Worm (Caenorhabditis elegans) whole organism, L1 larva: ENCODE measurements around the gene fbxb-13.

Experiments used
- C04F5.9 ChIP-seq: sonication (generic microtip); optimal IDR thresholded peaks from 2 replicates; lab custom pipeline; 2016; ENCODE audit warnings: missing genetic modification characterization, missing compliant biosample characterization
- C34B4.2 ChIP-seq: sonication (generic microtip); optimal IDR thresholded peaks from 2 replicates; lab custom pipeline; 2017; ENCODE audit warnings: mild to moderate bottlenecking, missing genetic modification characterization, missing compliant biosample characterization
- aly-2 ChIP-seq: fragments of 150-350 bp; optimal IDR thresholded peaks from 2 replicates; lab custom pipeline; 2014; ENCODE audit warnings: missing biosample characterization, missing genetic modification characterization
- ama-1 ChIP-seq: fragments of 150-350 bp; optimal IDR thresholded peaks from 2 replicates; lab custom pipeline; 2014
- ceh-63 ChIP-seq: fragments of 200-800 bp; sonication (Bioruptor generic); optimal IDR thresholded peaks from 2 replicates; lab custom pipeline; 2018; ENCODE audit warnings: mild to moderate bottlenecking, missing genetic modification characterization, missing compliant biosample characterization
- ceh-88 ChIP-seq: fragments of 200-800 bp; sonication (Bioruptor generic); IDR thresholded peaks from 2 replicates; pipeline ENCODE4 v1.3.6; 2022; ENCODE audit warnings: missing genetic modification characterization, missing compliant biosample characterization
- ces-1 ChIP-seq: fragments of 150-350 bp; optimal IDR thresholded peaks from 2 replicates; lab custom pipeline; 2014; ENCODE audit warnings: missing biosample characterization, missing genetic modification reagents, missing genetic modification characterization
- egl-13 ChIP-seq: sonication (generic microtip); optimal IDR thresholded peaks from 2 replicates; lab custom pipeline; 2016; ENCODE audit warnings: missing genotype, missing genetic modification reagents, missing genetic modification characterization, missing compliant biosample characterization
- ets-5 ChIP-seq: fragments of 200-800 bp; sonication (Bioruptor generic); IDR thresholded peaks from 2 replicates; pipeline ENCODE4 v1.3.6; 2022; ENCODE audit warnings: missing genetic modification characterization, missing compliant biosample characterization
- grh-1 ChIP-seq: fragments of 200-800 bp; sonication (Bioruptor generic); IDR thresholded peaks from 2 replicates; pipeline ENCODE4 v1.3.6; 2022; ENCODE audit warnings: missing genetic modification reagents, missing genetic modification characterization, missing compliant biosample characterization
- irx-1 ChIP-seq: sonication (generic microtip); optimal IDR thresholded peaks from 2 replicates; lab custom pipeline; 2016; ENCODE audit warnings: missing genetic modification characterization, missing compliant biosample characterization
- isw-1 ChIP-seq: fragments of 200-800 bp; sonication (Bioruptor generic); IDR thresholded peaks from 2 replicates; pipeline ENCODE4 v1.3.6; 2022; ENCODE audit warnings: missing genetic modification characterization, missing compliant biosample characterization
- jun-1 ChIP-seq: fragments of 150-350 bp; optimal IDR thresholded peaks from 2 replicates; lab custom pipeline; 2014; ENCODE audit warnings: missing biosample characterization, missing genetic modification reagents, missing genetic modification characterization
- lin-15B ChIP-seq: fragments of 150-350 bp; sonication (generic microtip); optimal IDR thresholded peaks from 3 replicates; lab custom pipeline; 2014; ENCODE audit warnings: missing biosample characterization, missing genetic modification characterization
- lin-35 ChIP-seq, 2 experiments: fragments of 150-350 bp; optimal IDR thresholded peaks; 2 replicates each; lab custom pipeline; 2014; ENCODE audit warnings: missing biosample characterization in 2 of 2, missing genetic modification characterization in 2 of 2, missing genetic modification reagents in 2 of 2
- lin-39 ChIP-seq: fragments of 150-350 bp; optimal IDR thresholded peaks from 2 replicates; lab custom pipeline; 2014; ENCODE audit warnings: missing biosample characterization, missing genetic modification reagents, missing genetic modification characterization
- lir-3 ChIP-seq: sonication (generic microtip); optimal IDR thresholded peaks from 2 replicates; lab custom pipeline; 2016; ENCODE audit warnings: mild to moderate bottlenecking, missing genetic modification characterization, moderate library complexity, missing compliant biosample characterization; ENCODE audit not compliant: poor library complexity
- mab-9 ChIP-seq: fragments of 200-800 bp; sonication (Bioruptor generic); IDR thresholded peaks from 2 replicates; pipeline ENCODE4 v1.3.6; 2022; ENCODE audit warnings: missing genetic modification reagents, missing genetic modification characterization, missing compliant biosample characterization
- mep-1 ChIP-seq: fragments of 150-350 bp; optimal IDR thresholded peaks from 2 replicates; lab custom pipeline; 2014; ENCODE audit warnings: missing biosample characterization, missing genetic modification characterization
- nhr-12 ChIP-seq: sonication (generic microtip); optimal IDR thresholded peaks from 2 replicates; lab custom pipeline; 2017; ENCODE audit warnings: missing biosample characterization, missing genetic modification characterization
- nhr-19 ChIP-seq: fragments of 200-800 bp; sonication (Bioruptor generic); conservative IDR thresholded peaks from 2 replicates; pipeline ENCODE4 v1.3.6; 2022; ENCODE audit warnings: missing genetic modification characterization, missing compliant biosample characterization
- nhr-20 ChIP-seq: sonication (generic microtip); optimal IDR thresholded peaks from 2 replicates; lab custom pipeline; 2016; ENCODE audit warnings: mild to moderate bottlenecking, missing genetic modification characterization, missing compliant biosample characterization
- nhr-28 ChIP-seq: fragments of 150-350 bp; optimal IDR thresholded peaks from 2 replicates; lab custom pipeline; 2014; ENCODE audit warnings: missing biosample characterization, missing genetic modification characterization
- nhr-47 ChIP-seq: sonication (generic microtip); optimal IDR thresholded peaks from 2 replicates; lab custom pipeline; 2016; ENCODE audit warnings: mild to moderate bottlenecking, missing genetic modification characterization, moderate library complexity, missing compliant biosample characterization
- nhr-90 ChIP-seq: sonication (generic microtip); optimal IDR thresholded peaks from 2 replicates; lab custom pipeline; 2016; ENCODE audit warnings: mild to moderate bottlenecking, missing genetic modification characterization, missing compliant biosample characterization; ENCODE audit not compliant: poor library complexity
- pag-3 ChIP-seq: sonication (generic microtip); optimal IDR thresholded peaks from 2 replicates; lab custom pipeline; 2017; ENCODE audit warnings: missing genetic modification characterization, mild to moderate bottlenecking, missing compliant biosample characterization, antibody characterized with exemption, borderline replicate concordance; ENCODE audit not compliant: insufficient read depth
- pax-3 ChIP-seq: fragments of 200-800 bp; sonication (Bioruptor generic); optimal IDR thresholded peaks from 2 replicates; lab custom pipeline; 2018; ENCODE audit warnings: mild to moderate bottlenecking, missing genetic modification characterization, moderate library complexity, missing compliant biosample characterization
- sox-4 ChIP-seq: sonication (generic microtip); optimal IDR thresholded peaks from 2 replicates; lab custom pipeline; 2016; ENCODE audit warnings: missing genetic modification characterization, missing compliant biosample characterization
- sptf-1 ChIP-seq: fragments of 150-350 bp; optimal IDR thresholded peaks from 2 replicates; lab custom pipeline; 2014; ENCODE audit warnings: missing biosample characterization, missing genetic modification characterization
- sup-37 ChIP-seq: fragments of 200-800 bp; sonication (Bioruptor generic); optimal IDR thresholded peaks from 2 replicates; lab custom pipeline; 2018; ENCODE audit warnings: mild to moderate bottlenecking, missing genetic modification characterization, missing compliant biosample characterization
- tbx-2 ChIP-seq: sonication (generic microtip); optimal IDR thresholded peaks from 2 replicates; lab custom pipeline; 2016; ENCODE audit warnings: missing genetic modification characterization, missing compliant biosample characterization
- tlp-1 ChIP-seq: fragments of 150-350 bp; optimal IDR thresholded peaks from 2 replicates; lab custom pipeline; 2014; ENCODE audit warnings: missing biosample characterization, missing genetic modification characterization
- unc-130 ChIP-seq: fragments of 150-350 bp; optimal IDR thresholded peaks from 2 replicates; lab custom pipeline; 2017; ENCODE audit warnings: missing biosample characterization, missing genetic modification characterization, inconsistent platforms
- zip-4 ChIP-seq: fragments of 200-800 bp; sonication (Bioruptor generic); optimal IDR thresholded peaks from 2 replicates; lab custom pipeline; 2018; ENCODE audit warnings: mild to moderate bottlenecking, missing genetic modification characterization, moderate library complexity, missing compliant biosample characterization
- ztf-4 ChIP-seq: fragments of 150-350 bp; optimal IDR thresholded peaks from 2 replicates; lab custom pipeline; 2014; ENCODE audit warnings: missing biosample characterization, missing genetic modification characterization

fbxb-13 gene

DNA sequence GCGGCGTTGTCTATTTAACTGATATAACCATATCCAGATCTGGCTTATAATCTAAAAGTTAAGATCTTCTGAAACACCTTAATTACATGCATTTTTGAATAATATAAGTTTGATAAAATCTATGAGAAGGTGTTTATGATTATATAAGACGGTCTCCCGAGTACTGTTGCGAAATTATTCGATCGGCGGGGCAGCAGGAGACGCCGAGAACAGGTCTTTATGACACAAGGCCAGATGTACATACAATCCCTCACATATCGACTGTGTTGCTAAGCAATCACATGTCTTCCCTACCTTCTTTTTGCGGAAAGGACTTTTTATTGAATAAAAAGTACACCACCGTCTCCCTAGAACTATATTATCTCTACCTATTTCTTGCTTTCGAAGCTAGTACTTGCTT lies 31.5 kb upstream of the fbxb-13 start, which contains the start of gene fbxb-53:
Gene fbxb-53 (plus strand): TSS at position 301 of the 400 bp plus-strand sequence.
- TF ChIP-seq pax-3 (tag; lab: Kevin White, UChicago) = no peak
- TF ChIP-seq ama-1 (lab: Kevin White, UChicago) = no peak
- TF ChIP-seq ceh-88 = no peak
- no peak for TF ChIP-seq tlp-1 (tag; lab: Kevin White, UChicago)
- TF ChIP-seq ceh-63 = no peak
- no peak for TF ChIP-seq C04F5.9 (tag; lab: Kevin White, UChicago)
- TF ChIP-seq aly-2 (tag; lab: Kevin White, UChicago) = no peak
- TF ChIP-seq C34B4.2 (tag; lab: Kevin White, UChicago) = no peak
- TF ChIP-seq nhr-20 (tag; lab: Kevin White, UChicago) = no peak

DNA sequence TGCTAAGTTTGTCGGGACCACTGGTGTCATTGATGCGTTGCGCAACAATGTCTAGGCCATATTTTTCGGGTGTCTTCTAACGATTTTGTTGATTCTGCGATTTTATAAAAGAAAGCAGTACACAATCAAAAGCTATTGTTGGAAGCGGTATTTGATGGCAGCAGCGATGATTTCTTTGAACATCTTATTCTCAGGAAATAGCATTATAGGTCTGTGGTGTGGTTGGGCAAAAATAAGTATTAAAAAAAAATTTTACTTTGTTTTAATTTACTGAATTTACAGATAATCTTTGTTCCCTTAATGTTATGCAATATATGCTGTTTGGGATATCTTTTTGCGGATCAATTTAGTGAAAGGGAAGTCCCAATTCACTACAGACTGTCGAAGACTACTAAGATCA lies 31.0 kb upstream of the fbxb-13 start, which contains the start of gene F36H5.10:
Gene F36H5.10 (plus strand): TSS at position 301 of the 400 bp plus-strand sequence.
- TF ChIP-seq mab-9 (GFP tag; lab: Robert Waterston, UW) = no peak
- no peak for TF ChIP-seq sptf-1 (tag; lab: Kevin White, UChicago)
- TF ChIP-seq lin-39 (tag; lab: Kevin White, UChicago) = no peak
- TF ChIP-seq nhr-20 (tag; lab: Kevin White, UChicago) = no peak
- TF ChIP-seq nhr-47 (tag; lab: Kevin White, UChicago) = no peak
- no peak for TF ChIP-seq ets-5 (GFP tag; lab: Robert Waterston, UW)
- no peak for TF ChIP-seq tbx-2 (tag; lab: Kevin White, UChicago)
- TF ChIP-seq grh-1 (GFP tag; lab: Robert Waterston, UW) = no peak
- no peak for TF ChIP-seq zip-4 (GFP tag; lab: Kevin White, UChicago)
- TF ChIP-seq egl-13 (tag; lab: Kevin White, UChicago) = no peak
- TF ChIP-seq, all 84 proteins: peak for 0

DNA sequence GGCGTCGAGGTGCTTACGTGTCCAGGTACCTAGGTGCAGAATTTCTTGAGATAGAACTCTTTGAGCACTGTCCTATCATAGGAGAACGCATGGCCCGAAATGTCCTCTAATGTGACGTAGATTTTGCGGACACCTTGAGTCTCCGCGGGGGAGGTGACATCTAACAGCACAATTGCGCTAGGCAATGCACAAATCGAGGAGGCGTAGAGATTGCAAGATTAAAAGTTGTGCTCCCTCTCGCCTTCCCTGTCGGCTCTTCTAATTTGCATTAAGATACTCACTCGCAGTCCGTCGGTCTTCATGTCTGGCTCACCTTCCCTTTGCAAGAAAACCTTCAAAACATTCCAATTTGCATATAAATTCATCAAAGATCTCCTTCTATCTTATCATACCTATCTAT lies 28.5 kb upstream of the fbxb-13 start, which contains the start of gene F36H5.18:
Gene F36H5.18 (plus strand): TSS at position 301 of the 400 bp plus-strand sequence.
- TF ChIP-seq lir-3 (no peak), isw-1 (GFP tag; lab: Robert Waterston, UW) (no peak), nhr-90 (no peak), grh-1 (GFP tag; lab: Robert Waterston, UW) (no peak), mep-1 (tag; lab: Kevin White, UChicago) (no peak), C34B4.2 (tag; lab: Kevin White, UChicago) (no peak), ceh-88 (no peak), ztf-4 (no peak), lin-15B (tag; lab: Kevin White, UChicago) (no peak), nhr-28 (tag; lab: Kevin White, UChicago) (no peak), ama-1 (lab: Kevin White, UChicago) (no peak), unc-130 (tag; lab: Kevin White, UChicago) (no peak), ceh-63 (no peak), sox-4 (tag; lab: Kevin White, UChicago) (no peak), jun-1 (no peak), lin-35 (GFP tag; optimal IDR thresholded peaks at IDR 0.05; lab: Kevin White, UChicago) (no peak), nhr-12 (tag; lab: Kevin White, UChicago) (no peak), pag-3 (tag; lab: Kevin White, UChicago) (no peak), nhr-20 (tag; lab: Kevin White, UChicago) (no peak), sptf-1 (tag; lab: Kevin White, UChicago) (no peak)

DNA sequence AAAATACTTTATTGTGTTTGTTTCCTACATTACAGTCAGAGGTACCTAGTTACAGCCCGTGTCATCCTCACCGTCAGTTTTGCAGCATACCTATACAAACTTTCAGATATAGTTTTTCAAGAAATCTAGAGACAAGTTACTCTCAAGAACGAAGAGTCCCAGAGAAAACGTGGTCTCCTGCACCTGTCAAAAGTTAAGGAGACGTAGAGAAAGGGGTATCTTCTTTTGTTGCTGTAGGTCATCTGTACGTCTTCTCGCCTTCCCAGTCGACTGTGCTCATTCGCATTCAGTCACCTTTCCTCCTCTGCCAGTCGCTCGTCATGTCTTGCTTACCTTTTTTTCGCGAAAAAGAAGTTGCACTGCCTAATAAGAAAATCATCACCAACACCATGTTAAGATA lies 26.5 kb upstream of the fbxb-13 start, which contains the start of gene F36H5.4:
Gene F36H5.4 (plus strand): TSS at position 301 of the 400 bp plus-strand sequence.
- TF ChIP-seq nhr-19 (no peak), pag-3 (tag; lab: Kevin White, UChicago) (no peak), ceh-88 (no peak), tbx-2 (tag; lab: Kevin White, UChicago) (no peak), nhr-47 (tag; lab: Kevin White, UChicago) (no peak), lir-3 (no peak)

DNA sequence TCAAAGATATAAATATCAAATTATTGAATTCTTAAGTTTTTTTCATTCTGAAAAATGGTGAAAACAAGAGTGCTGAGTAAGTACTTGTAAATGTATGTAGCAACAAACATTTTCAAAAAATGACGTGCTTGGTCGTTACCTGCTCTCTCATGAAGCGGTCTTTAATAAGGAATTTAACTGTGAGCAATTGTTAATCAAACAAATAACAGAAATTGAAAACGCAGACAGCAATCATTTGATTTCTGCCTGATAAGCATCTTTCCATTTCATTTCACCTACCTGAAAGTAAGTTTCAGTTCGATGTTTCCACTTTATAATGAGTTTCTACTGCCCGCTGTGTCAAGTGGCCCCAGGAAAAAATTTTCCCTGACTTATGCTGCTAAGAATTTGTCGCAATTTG lies 25.0 kb upstream of the fbxb-13 start, which contains the start of gene math-28:
Gene math-28 (plus strand): TSS at position 301 of the 400 bp plus-strand sequence.
- no peak for TF ChIP-seq nhr-12 (tag; lab: Kevin White, UChicago)
- no peak for TF ChIP-seq ces-1 (GFP tag; lab: Kevin White, UChicago)
- no peak for TF ChIP-seq ets-5 (GFP tag; lab: Robert Waterston, UW)
- TF ChIP-seq nhr-28 (tag; lab: Kevin White, UChicago) = no peak
- no peak for TF ChIP-seq pag-3 (tag; lab: Kevin White, UChicago)
- no peak for TF ChIP-seq sup-37
- no peak for TF ChIP-seq irx-1 (tag; lab: Kevin White, UChicago)
